Worm (Caenorhabditis elegans) whole organism, L1 larva: ENCODE measurements around the gene lido-8.

Experiments
- aha-1 ChIP-seq: fragments of 150-350 bp; optimal IDR thresholded peaks from 2 replicates; lab custom pipeline; 2014; ENCODE audit warnings: missing biosample characterization, missing genetic modification characterization
- ceh-63 ChIP-seq: fragments of 200-800 bp; sonication (Bioruptor generic); optimal IDR thresholded peaks from 2 replicates; lab custom pipeline; 2018; ENCODE audit warnings: mild to moderate bottlenecking, missing genetic modification characterization, missing compliant biosample characterization
- ceh-8 ChIP-seq: fragments of 200-800 bp; sonication (Bioruptor generic); optimal IDR thresholded peaks from 2 replicates; lab custom pipeline; 2018; ENCODE audit warnings: mild to moderate bottlenecking, missing genetic modification characterization, moderate library complexity, missing compliant biosample characterization
- ces-1 ChIP-seq: fragments of 150-350 bp; optimal IDR thresholded peaks from 2 replicates; lab custom pipeline; 2014; ENCODE audit warnings: missing biosample characterization, missing genetic modification reagents, missing genetic modification characterization
- dsc-1 ChIP-seq: sonication (generic microtip); optimal IDR thresholded peaks from 2 replicates; lab custom pipeline; 2016; ENCODE audit warnings: mild to moderate bottlenecking, missing genetic modification characterization, missing compliant biosample characterization
- elt-3 ChIP-seq, 6 experiments: fragments of 150-350 bp in 1 of 6; sonication (generic microtip); optimal IDR thresholded peaks; 2 replicates each; lab custom pipeline; 2017 to 2018; ENCODE audit warnings: missing biosample characterization in 6 of 6, missing genetic modification characterization in 6 of 6, inconsistent platforms in 1 of 6
- fkh-10 ChIP-seq: sonication (generic microtip); optimal IDR thresholded peaks from 2 replicates; lab custom pipeline; 2017; ENCODE audit warnings: missing biosample characterization, missing genetic modification reagents, missing genetic modification characterization
- isw-1 ChIP-seq: fragments of 200-800 bp; sonication (Bioruptor generic); IDR thresholded peaks from 2 replicates; pipeline ENCODE4 v1.3.6; 2022; ENCODE audit warnings: missing genetic modification characterization, missing compliant biosample characterization
- lin-39 ChIP-seq: fragments of 150-350 bp; optimal IDR thresholded peaks from 2 replicates; lab custom pipeline; 2014; ENCODE audit warnings: missing biosample characterization, missing genetic modification reagents, missing genetic modification characterization
- nhr-28 ChIP-seq: fragments of 150-350 bp; optimal IDR thresholded peaks from 2 replicates; lab custom pipeline; 2014; ENCODE audit warnings: missing biosample characterization, missing genetic modification characterization
- nhr-77 ChIP-seq: fragments of 150-350 bp; optimal IDR thresholded peaks from 2 replicates; lab custom pipeline; 2014; ENCODE audit warnings: missing biosample characterization, missing genetic modification characterization
- nhr-90 ChIP-seq: sonication (generic microtip); optimal IDR thresholded peaks from 2 replicates; lab custom pipeline; 2016; ENCODE audit warnings: mild to moderate bottlenecking, missing genetic modification characterization, missing compliant biosample characterization; ENCODE audit not compliant: poor library complexity
- pax-3 ChIP-seq: fragments of 200-800 bp; sonication (Bioruptor generic); optimal IDR thresholded peaks from 2 replicates; lab custom pipeline; 2018; ENCODE audit warnings: mild to moderate bottlenecking, missing genetic modification characterization, moderate library complexity, missing compliant biosample characterization
- snu-23 ChIP-seq: sonication (generic microtip); optimal IDR thresholded peaks from 2 replicates; lab custom pipeline; 2016; ENCODE audit warnings: missing genetic modification characterization, missing compliant biosample characterization
- sptf-1 ChIP-seq: fragments of 150-350 bp; optimal IDR thresholded peaks from 2 replicates; lab custom pipeline; 2014; ENCODE audit warnings: missing biosample characterization, missing genetic modification characterization
- sup-37 ChIP-seq: fragments of 200-800 bp; sonication (Bioruptor generic); optimal IDR thresholded peaks from 2 replicates; lab custom pipeline; 2018; ENCODE audit warnings: mild to moderate bottlenecking, missing genetic modification characterization, missing compliant biosample characterization
- tbx-2 ChIP-seq: sonication (generic microtip); optimal IDR thresholded peaks from 2 replicates; lab custom pipeline; 2016; ENCODE audit warnings: missing genetic modification characterization, missing compliant biosample characterization
- unc-86 ChIP-seq: sonication (generic microtip); optimal IDR thresholded peaks from 2 replicates; lab custom pipeline; 2016; ENCODE audit warnings: missing genetic modification characterization, missing compliant biosample characterization
- vab-15 ChIP-seq: sonication (generic microtip); optimal IDR thresholded peaks from 2 replicates; lab custom pipeline; 2017; ENCODE audit warnings: missing genotype, mild to moderate bottlenecking, missing genetic modification characterization, missing compliant biosample characterization
- zag-1 ChIP-seq: fragments of 150-350 bp; optimal IDR thresholded peaks from 2 replicates; lab custom pipeline; 2014; ENCODE audit warnings: missing biosample characterization, missing genetic modification characterization

The lido-8 gene

DNA sequence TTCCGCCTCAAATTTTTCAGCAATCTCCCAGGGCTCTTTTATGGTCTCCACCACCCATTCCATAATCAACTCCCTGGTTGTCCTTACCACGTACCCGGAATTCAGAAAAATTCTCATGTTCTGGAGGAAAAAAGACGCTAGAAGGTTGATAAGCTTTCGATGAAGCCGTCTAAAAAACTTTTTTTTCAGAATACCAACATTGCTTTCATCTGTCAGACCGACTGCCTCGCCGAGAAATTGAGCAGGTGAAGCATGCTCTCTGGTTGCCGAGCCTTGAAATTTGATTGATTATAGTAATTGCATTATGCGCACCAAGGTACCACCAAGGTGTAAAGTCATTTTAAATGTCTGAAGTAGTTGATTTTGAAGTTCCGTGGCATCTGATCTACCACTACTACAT is 49.1 kb downstream of the lido-8 start, which contains the start of gene sri-30:
sri-30 (plus strand) TSS at position 301 of the 400 bp plus-strand sequence.
- TF ChIP-seq dsc-1 (tag; lab: Kevin White, UChicago), result no peak
- no peak for TF ChIP-seq sup-37 (GFP tag; lab: Kevin White, UChicago)
- no peak for TF ChIP-seq nhr-90 (tag; lab: Kevin White, UChicago)
- no peak for TF ChIP-seq unc-86 (tag; lab: Kevin White, UChicago)
- no peak for TF ChIP-seq ceh-63 (GFP tag; lab: Kevin White, UChicago)
- TF ChIP-seq vab-15 (tag; lab: Kevin White, UChicago), result no peak
- TF ChIP-seq sptf-1 (tag; lab: Kevin White, UChicago), result no peak

DNA sequence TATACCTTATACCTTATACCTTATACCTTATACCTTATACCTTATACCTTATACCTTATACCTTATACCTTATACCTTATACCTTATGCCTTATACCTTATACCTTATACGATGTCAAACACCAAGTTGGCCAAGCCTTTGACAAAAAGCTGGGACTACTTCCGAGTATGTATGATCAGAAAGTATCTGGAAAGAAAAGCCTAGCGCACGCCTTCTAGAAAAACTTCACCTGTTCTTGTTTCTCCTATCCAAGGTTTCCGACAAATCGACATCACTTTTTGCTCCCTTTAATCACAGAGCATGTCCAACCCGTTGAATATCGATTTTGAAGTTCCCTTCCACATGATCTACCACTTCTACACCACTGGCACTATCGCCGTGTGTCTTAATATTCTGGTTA is 51.6 kb downstream of the lido-8 start, which contains the start of gene sri-28:
sri-28 (plus strand) TSS at position 301 of the 400 bp plus-strand sequence.
- TF ChIP-seq nhr-28 (tag; lab: Kevin White, UChicago), result no peak
- TF ChIP-seq ces-1 (GFP tag; lab: Kevin White, UChicago), result no peak
- no peak for TF ChIP-seq fkh-10 (GFP tag; lab: Kevin White, UChicago)
- TF ChIP-seq tbx-2 (tag; lab: Kevin White, UChicago), result no peak
- no peak for TF ChIP-seq isw-1 (GFP tag; lab: Robert Waterston, UW)
- TF ChIP-seq zag-1 (tag; lab: Kevin White, UChicago), result no peak
- TF ChIP-seq elt-3 (tag; optimal IDR thresholded peaks at IDR 0.05; lab: Kevin White, UChicago), result no peak

DNA sequence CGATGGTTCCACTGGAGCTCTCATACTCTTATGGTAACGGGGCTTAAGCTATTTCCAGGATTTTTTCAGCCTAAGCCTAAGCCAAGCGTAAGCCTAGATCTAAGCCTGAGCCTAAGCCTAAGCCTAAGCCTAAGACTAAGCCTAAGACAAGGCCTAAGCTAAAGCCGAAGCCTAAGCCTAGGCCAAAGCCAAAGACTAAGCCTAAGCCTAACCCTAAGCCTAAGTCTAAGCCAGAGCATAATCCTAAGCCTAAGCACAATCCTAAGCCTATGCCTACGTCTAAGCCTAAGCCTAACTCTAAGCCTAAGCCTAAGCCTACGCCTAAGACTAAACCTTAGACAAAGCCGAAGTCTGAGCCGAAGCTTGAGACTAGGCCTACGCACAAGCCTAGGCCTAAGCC is 52.2 kb downstream of the lido-8 start:
- no peak for TF ChIP-seq vab-15 (tag; lab: Kevin White, UChicago)
- no peak for TF ChIP-seq ceh-8 (GFP tag; lab: Kevin White, UChicago)
- TF ChIP-seq aha-1, result no peak
- no peak for TF ChIP-seq pax-3 (tag; lab: Kevin White, UChicago)
- TF ChIP-seq nhr-77, result no peak
- no peak for TF ChIP-seq snu-23
- TF ChIP-seq nhr-90 (tag; lab: Kevin White, UChicago), result no peak
- no peak for TF ChIP-seq lin-39 (tag; lab: Kevin White, UChicago)
